Worm (Caenorhabditis elegans) whole organism, L2 larva: Measurements from ENCODE around the gene C17G1.5.

Experiments used
- C34F6.9 ChIP-seq: fragments of 150-350 bp; optimal IDR thresholded peaks from 2 replicates; lab custom pipeline; 2014; ENCODE audit warnings: missing biosample characterization, missing genetic modification characterization
- F13H6.1 ChIP-seq: sonication (generic microtip); optimal IDR thresholded peaks from 2 replicates; lab custom pipeline; 2016; ENCODE audit warnings: missing genetic modification characterization, missing compliant biosample characterization
- R02D3.7 ChIP-seq: fragments of 150-350 bp; optimal IDR thresholded peaks from 2 replicates; lab custom pipeline; 2014; ENCODE audit warnings: missing biosample characterization, missing genetic modification characterization
- Y55F3AM.14 ChIP-seq: fragments of 200-800 bp; sonication (Bioruptor generic); optimal IDR thresholded peaks from 2 replicates; lab custom pipeline; 2018; ENCODE audit warnings: mild to moderate bottlenecking, missing genetic modification characterization, missing compliant biosample characterization
- ZK546.5 ChIP-seq: sonication (generic microtip); optimal IDR thresholded peaks from 2 replicates; lab custom pipeline; 2017; ENCODE audit warnings: missing biosample characterization, missing genetic modification characterization
- alr-1 ChIP-seq: fragments of 150-350 bp; optimal IDR thresholded peaks from 2 replicates; lab custom pipeline; 2014; ENCODE audit warnings: missing biosample characterization, missing genetic modification characterization
- aly-2 ChIP-seq: fragments of 150-350 bp; optimal IDR thresholded peaks from 2 replicates; lab custom pipeline; 2014; ENCODE audit warnings: missing biosample characterization, missing genetic modification characterization
- ama-1 ChIP-seq: fragments of 150-350 bp; optimal IDR thresholded peaks from 2 replicates; lab custom pipeline; 2018; ENCODE audit warnings: inconsistent platforms
- blmp-1 ChIP-seq: sonication (generic microtip); optimal IDR thresholded peaks from 2 replicates; lab custom pipeline; 2017; ENCODE audit warnings: missing genetic modification characterization, mild to moderate bottlenecking, missing compliant biosample characterization, antibody characterized with exemption, moderate library complexity; ENCODE audit not compliant: insufficient read depth
- ceh-16 ChIP-seq: fragments of 150-350 bp; optimal IDR thresholded peaks from 2 replicates; lab custom pipeline; 2014; ENCODE audit warnings: missing biosample characterization, missing genetic modification characterization
- ceh-82 ChIP-seq: fragments of 150-350 bp; optimal IDR thresholded peaks from 2 replicates; lab custom pipeline; 2014; ENCODE audit warnings: missing biosample characterization, missing genetic modification characterization
- crh-2 ChIP-seq: sonication (generic microtip); optimal IDR thresholded peaks from 2 replicates; lab custom pipeline; 2017; ENCODE audit warnings: missing biosample characterization, missing genetic modification characterization
- dmd-4 ChIP-seq: sonication (generic microtip); optimal IDR thresholded peaks from 2 replicates; lab custom pipeline; 2017; ENCODE audit warnings: missing biosample characterization, missing genetic modification characterization
- egl-27 ChIP-seq: sonication (generic microtip); optimal IDR thresholded peaks from 3 replicates; lab custom pipeline; 2017; ENCODE audit warnings: missing biosample characterization, missing genetic modification reagents, missing genetic modification characterization
- elt-1 ChIP-seq: fragments of 150-350 bp; optimal IDR thresholded peaks from 2 replicates; lab custom pipeline; 2014; ENCODE audit warnings: missing biosample characterization, missing genetic modification characterization
- elt-3 ChIP-seq: sonication (generic microtip); optimal IDR thresholded peaks from 2 replicates; lab custom pipeline; 2017; ENCODE audit warnings: missing biosample characterization, missing genetic modification characterization
- fos-1 ChIP-seq: fragments of 150-350 bp; optimal IDR thresholded peaks from 2 replicates; lab custom pipeline; 2014; ENCODE audit warnings: missing biosample characterization, missing genetic modification characterization
- gmeb-1 ChIP-seq: fragments of 150-350 bp; optimal IDR thresholded peaks from 2 replicates; lab custom pipeline; 2014; ENCODE audit warnings: missing biosample characterization, missing genetic modification characterization
- lin-11 ChIP-seq: fragments of 150-350 bp; sonication (generic microtip); optimal IDR thresholded peaks from 2 replicates; lab custom pipeline; 2014; ENCODE audit warnings: missing biosample characterization, missing genetic modification characterization, inconsistent platforms, mixed read lengths
- lin-13 ChIP-seq: fragments of 150-350 bp; optimal IDR thresholded peaks from 2 replicates; lab custom pipeline; 2014; ENCODE audit warnings: missing biosample characterization, missing genetic modification reagents, missing genetic modification characterization
- lin-39 ChIP-seq: fragments of 150-350 bp; optimal IDR thresholded peaks from 2 replicates; lab custom pipeline; 2014; ENCODE audit warnings: missing biosample characterization, missing genetic modification reagents, missing genetic modification characterization
- lsy-2 ChIP-seq, 2 experiments: fragments of 150-350 bp in 1 of 2; sonication (generic microtip) in 1 of 2; optimal IDR thresholded peaks; 2 replicates each; lab custom pipeline; 2014 to 2017; ENCODE audit warnings: missing biosample characterization in 2 of 2, missing genetic modification characterization in 2 of 2
- mab-5 ChIP-seq: fragments of 150-350 bp; optimal IDR thresholded peaks from 2 replicates; lab custom pipeline; 2014; ENCODE audit warnings: missing biosample characterization, missing genetic modification characterization
- mbf-1 ChIP-seq: sonication (generic microtip); optimal IDR thresholded peaks from 2 replicates; lab custom pipeline; 2017; ENCODE audit warnings: missing biosample characterization, missing genetic modification characterization
- mdl-1 ChIP-seq, 2 experiments: fragments of 150-350 bp in 1 of 2; sonication (generic microtip) in 1 of 2; optimal IDR thresholded peaks; 2 replicates each; lab custom pipeline; 2017; ENCODE audit warnings: missing biosample characterization in 2 of 2, missing genetic modification characterization in 2 of 2
- nhr-10 ChIP-seq: sonication (generic microtip); optimal IDR thresholded peaks from 2 replicates; lab custom pipeline; 2017; ENCODE audit warnings: missing biosample characterization, missing genetic modification characterization
- nhr-11 ChIP-seq: fragments of 150-350 bp; optimal IDR thresholded peaks from 2 replicates; lab custom pipeline; 2014; ENCODE audit warnings: missing biosample characterization, missing genetic modification characterization
- nhr-12 ChIP-seq: fragments of 150-350 bp; optimal IDR thresholded peaks from 2 replicates; lab custom pipeline; 2014; ENCODE audit warnings: missing biosample characterization, missing genetic modification characterization
- nhr-129 ChIP-seq: fragments of 150-350 bp; optimal IDR thresholded peaks from 2 replicates; lab custom pipeline; 2014; ENCODE audit warnings: missing biosample characterization, missing genetic modification characterization
- nhr-21 ChIP-seq: fragments of 150-350 bp; optimal IDR thresholded peaks from 2 replicates; lab custom pipeline; 2014; ENCODE audit warnings: missing biosample characterization, missing genetic modification characterization
- nhr-23 ChIP-seq: fragments of 150-350 bp; optimal IDR thresholded peaks from 2 replicates; lab custom pipeline; 2014; ENCODE audit warnings: missing biosample characterization, missing genetic modification reagents, missing genetic modification characterization
- nhr-237 ChIP-seq: fragments of 150-350 bp; optimal IDR thresholded peaks from 2 replicates; lab custom pipeline; 2014; ENCODE audit warnings: missing biosample characterization, missing genetic modification characterization
- nhr-25 ChIP-seq: fragments of 150-350 bp; sonication (generic microtip); optimal IDR thresholded peaks from 3 replicates; lab custom pipeline; 2014; ENCODE audit warnings: missing biosample characterization, missing genetic modification characterization
- nhr-6 ChIP-seq: fragments of 150-350 bp; optimal IDR thresholded peaks from 2 replicates; lab custom pipeline; 2014; ENCODE audit warnings: missing biosample characterization, missing genetic modification characterization
- nhr-77 ChIP-seq: fragments of 150-350 bp; optimal IDR thresholded peaks from 2 replicates; lab custom pipeline; 2014; ENCODE audit warnings: missing biosample characterization, missing genetic modification characterization
- peb-1 ChIP-seq: fragments of 150-350 bp; optimal IDR thresholded peaks from 2 replicates; lab custom pipeline; 2014; ENCODE audit warnings: missing biosample characterization, missing genetic modification characterization
- sem-4 ChIP-seq: fragments of 150-350 bp; optimal IDR thresholded peaks from 2 replicates; lab custom pipeline; 2014; ENCODE audit warnings: missing biosample characterization, missing genetic modification reagents, missing genetic modification characterization
- skn-1 ChIP-seq: sonication (generic microtip); optimal IDR thresholded peaks from 2 replicates; lab custom pipeline; 2017; ENCODE audit warnings: missing biosample characterization, missing genetic modification characterization
- sma-3 ChIP-seq: sonication (generic microtip); optimal IDR thresholded peaks from 2 replicates; lab custom pipeline; 2016; ENCODE audit warnings: missing genetic modification reagents, missing genetic modification characterization, missing compliant biosample characterization
- sma-9 ChIP-seq, 2 experiments: fragments of 150-350 bp in 1 of 2; sonication (generic microtip) in 1 of 2; optimal IDR thresholded peaks; 2 replicates each; lab custom pipeline; 2014 to 2016; ENCODE audit warnings: missing genetic modification characterization in 2 of 2, mild to moderate bottlenecking in 1 of 2, missing biosample characterization in 1 of 2, missing compliant biosample characterization in 1 of 2, missing genetic modification reagents in 1 of 2, moderate library complexity in 1 of 2
- snpc-4 ChIP-seq: fragments of 150-350 bp; optimal IDR thresholded peaks from 2 replicates; lab custom pipeline; 2014; ENCODE audit warnings: missing biosample characterization, missing genetic modification characterization
- unc-39 ChIP-seq: fragments of 150-350 bp; optimal IDR thresholded peaks from 2 replicates; lab custom pipeline; 2014; ENCODE audit warnings: missing biosample characterization, missing genetic modification characterization
- unc-55 ChIP-seq: fragments of 150-350 bp; sonication (generic microtip); optimal IDR thresholded peaks from 3 replicates; lab custom pipeline; 2014; ENCODE audit warnings: missing biosample characterization, missing genetic modification reagents, missing genetic modification characterization
- unc-62 ChIP-seq: fragments of 150-350 bp; optimal IDR thresholded peaks from 2 replicates; lab custom pipeline; 2014; ENCODE audit warnings: missing biosample characterization, missing genetic modification reagents, missing genetic modification characterization
- zag-1 ChIP-seq: fragments of 150-350 bp; optimal IDR thresholded peaks from 2 replicates; lab custom pipeline; 2014; ENCODE audit warnings: missing biosample characterization, missing genetic modification characterization
- ztf-1 ChIP-seq: fragments of 200-800 bp; sonication (Bioruptor generic); conservative IDR thresholded peaks from 2 replicates; pipeline ENCODE4 v1.3.6; 2022; ENCODE audit warnings: missing genetic modification characterization, missing compliant biosample characterization
- ztf-11 ChIP-seq: sonication (generic microtip); optimal IDR thresholded peaks from 2 replicates; lab custom pipeline; 2017; ENCODE audit warnings: missing biosample characterization, missing genetic modification characterization
- ztf-4 ChIP-seq: fragments of 150-350 bp; optimal IDR thresholded peaks from 2 replicates; lab custom pipeline; 2014; ENCODE audit warnings: missing biosample characterization, missing genetic modification characterization

Gene C17G1.5

DNA sequence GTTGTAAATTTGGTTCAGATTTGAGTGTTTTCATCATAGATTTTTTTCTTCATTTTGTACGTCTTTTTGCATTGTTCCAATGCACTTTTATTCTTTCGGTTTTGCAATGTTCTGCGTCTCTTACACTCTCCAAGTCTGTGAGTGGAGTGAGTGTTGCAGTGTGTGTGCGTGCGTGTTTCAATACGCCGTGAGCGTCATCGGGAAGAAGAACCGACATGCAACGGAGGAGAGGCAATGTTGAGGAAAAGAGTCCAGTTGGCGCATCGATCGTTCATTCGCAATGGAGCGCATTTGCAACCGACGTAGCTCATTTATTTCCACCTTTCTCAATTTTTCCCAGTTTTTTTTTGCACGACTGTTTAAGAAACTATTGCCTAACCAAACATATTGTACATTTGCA lies 20.0 kb downstream of the C17G1.5 start, which contains the start of gene ZC506.1:
Gene ZC506.1 (plus strand): TSS at position 400 of the 400 bp plus-strand sequence.
- TF ChIP-seq nhr-77, result peak; percentile 25
- TF ChIP-seq fos-1 (tag; lab: Kevin White, UChicago), result peak; percentile 96
- TF ChIP-seq ztf-11 (tag; lab: Kevin White, UChicago), result peak; percentile 31
- peak; percentile 98 for TF ChIP-seq C34F6.9 (tag; lab: Kevin White, UChicago)
- TF ChIP-seq unc-55 (GFP tag; lab: Kevin White, UChicago), result peak; percentile 99
- no peak for TF ChIP-seq ztf-1 (GFP tag; lab: Robert Waterston, UW)
- peak; percentile 61 for TF ChIP-seq unc-62 (GFP tag; lab: Kevin White, UChicago)
- TF ChIP-seq sem-4 (tag; lab: Kevin White, UChicago), result peak; percentile 95
- peak; percentile 99 for TF ChIP-seq nhr-129 (tag; lab: Kevin White, UChicago)
- no peak for TF ChIP-seq nhr-10 (tag; lab: Kevin White, UChicago)
- peak; percentile 78 for TF ChIP-seq gmeb-1 (tag; lab: Kevin White, UChicago)
- TF ChIP-seq ztf-4 (tag; lab: Kevin White, UChicago), result peak; percentile 88
- peak; percentile 91 for TF ChIP-seq lin-11
- TF ChIP-seq egl-27 (tag; lab: Kevin White, UChicago), result peak; percentile 87
- TF ChIP-seq dmd-4 (tag; lab: Kevin White, UChicago), result no peak
- TF ChIP-seq snpc-4 (tag; lab: Kevin White, UChicago), result peak; percentile 75
- peak; percentile 89 for TF ChIP-seq nhr-6 (tag; lab: Kevin White, UChicago)
- peak; percentile 61 for TF ChIP-seq blmp-1
- no peak for TF ChIP-seq lin-39 (tag; lab: Kevin White, UChicago)
- TF ChIP-seq alr-1, result peak; percentile 6
- TF ChIP-seq nhr-237 (tag; lab: Kevin White, UChicago), result peak; percentile 36
- no peak for TF ChIP-seq skn-1
- TF ChIP-seq elt-3 (tag; lab: Kevin White, UChicago), result no peak
- TF ChIP-seq sma-9 (GFP tag; optimal IDR thresholded peaks at IDR 0.05; lab: Kevin White, UChicago), result peak; percentile 96
- no peak for TF ChIP-seq sma-9 (tag; optimal IDR thresholded peaks at IDR 0.05; lab: Kevin White, UChicago)
- TF ChIP-seq nhr-11 (tag; lab: Kevin White, UChicago), result peak; percentile 55
- peak; percentile 91 for TF ChIP-seq lin-13
- peak; percentile 2 for TF ChIP-seq unc-39 (tag; lab: Kevin White, UChicago)
- TF ChIP-seq peb-1 (tag; lab: Kevin White, UChicago), result peak; percentile 2
- TF ChIP-seq nhr-21 (tag; lab: Kevin White, UChicago), result peak; percentile 78
- peak; percentile 98 for TF ChIP-seq F13H6.1
- TF ChIP-seq Y55F3AM.14, result peak; percentile 90
- TF ChIP-seq zag-1 (tag; lab: Kevin White, UChicago), result peak; percentile 96
- TF ChIP-seq mbf-1 (tag; lab: Kevin White, UChicago), result peak; percentile 12
- TF ChIP-seq nhr-12, result no peak
- TF ChIP-seq mdl-1 (tag; optimal IDR thresholded peaks at IDR 0.05; lab: Kevin White, UChicago), result peak; percentile 79 to 84
- TF ChIP-seq lsy-2 (tag; optimal IDR thresholded peaks at IDR 0.05; lab: Kevin White, UChicago), result peak; percentile 61 to 92
- peak; percentile 94 for TF ChIP-seq nhr-25 (tag; lab: Kevin White, UChicago)
- TF ChIP-seq mab-5, result peak; percentile 92
- peak; percentile 55 for TF ChIP-seq ama-1
- TF ChIP-seq ZK546.5 (tag; lab: Kevin White, UChicago), result no peak
- TF ChIP-seq crh-2 (tag; lab: Kevin White, UChicago), result peak; percentile 98
- TF ChIP-seq ceh-16 (tag; lab: Kevin White, UChicago), result peak; percentile 93
- no peak for TF ChIP-seq elt-1 (tag; lab: Kevin White, UChicago)
- no peak for TF ChIP-seq R02D3.7 (tag; lab: Kevin White, UChicago)
- no peak for TF ChIP-seq nhr-23 (tag; lab: Kevin White, UChicago)
- TF ChIP-seq aly-2 (tag; lab: Kevin White, UChicago), result no peak
- peak; percentile 12 for TF ChIP-seq ceh-82 (tag; lab: Kevin White, UChicago)
- peak; percentile 93 for TF ChIP-seq sma-3
